Worm (Caenorhabditis elegans): ENCODE data around the gene unc-112.

- no peak for TF ChIP-seq W03F9.2 (tag; optimal IDR thresholded peaks at IDR 0.05)
- TF ChIP-seq him-1 (tag; optimal IDR thresholded peaks at IDR 0.05) = no peak
These were observed 13.6 kb downstream of the unc-112 start for ce11 chrV:14682870-14683269.

Data from whole organism, L4/young adult.